Worm (Caenorhabditis elegans) whole organism, L4/young adult: ENCODE results near the gene grl-25.

Experiments used
- W03F9.2 ChIP-seq: fragments of 150-350 bp; optimal IDR thresholded peaks from 2 replicates; lab custom pipeline; 2014; ENCODE audit warnings: missing biosample characterization, missing genetic modification characterization
- dao-5 ChIP-seq: sonication (generic microtip); optimal IDR thresholded peaks from 2 replicates; lab custom pipeline; 2016; ENCODE audit warnings: missing genotype, missing genetic modification characterization, moderate library complexity, missing compliant biosample characterization
- him-1 ChIP-seq: sonication (generic microtip); optimal IDR thresholded peaks from 2 replicates; lab custom pipeline; 2016; ENCODE audit warnings: missing genotype, missing genetic modification reagents, missing genetic modification characterization, missing compliant biosample characterization

- TF ChIP-seq dao-5 (tag; lab: Kevin White, UChicago) = no peak
- no peak for TF ChIP-seq him-1 (tag; lab: Kevin White, UChicago)
- TF ChIP-seq W03F9.2 (tag; lab: Kevin White, UChicago) = no peak
Observed at ce11 chrIII:8983811-8984210, 21.7 kb downstream of the grl-25 start.
